Fruit fly (Drosophila melanogaster) whole organism, prepupa: ENCODE measurements around the gene CG14143.

Experiments used
- Blimp-1 ChIP-seq: fragments of 200-800 bp; sonication (Bioruptor generic); optimal IDR thresholded peaks from 3 replicates; lab custom pipeline; 2017; ENCODE audit warnings: missing biosample characterization, missing genetic modification characterization, mild to moderate bottlenecking, moderate library complexity, missing genetic modification reagents
- CG10631 ChIP-seq: fragments of 200-800 bp; sonication (Bioruptor generic); optimal IDR thresholded peaks from 2 replicates; lab custom pipeline; 2016; ENCODE audit warnings: missing biosample characterization, missing genetic modification characterization
- CG10669 ChIP-seq: fragments of 200-800 bp; sonication (Bioruptor generic); optimal IDR thresholded peaks from 3 replicates; lab custom pipeline; 2018; ENCODE audit warnings: missing biosample characterization, mild to moderate bottlenecking, missing genetic modification characterization, moderate library complexity
- CG11294 ChIP-seq: fragments of 200-800 bp; sonication (Bioruptor generic); IDR thresholded peaks from 2 replicates; pipeline ENCODE4 v1.3.6; 2022; ENCODE audit warnings: missing biosample characterization, missing genetic modification characterization
- CG11762 ChIP-seq: fragments of 200-800 bp; sonication (Bioruptor generic); optimal IDR thresholded peaks from 3 replicates; lab custom pipeline; 2016; ENCODE audit warnings: missing biosample characterization, missing genetic modification characterization; ENCODE audit not compliant: insufficient read depth
- CG11902 ChIP-seq: fragments of 200-800 bp; sonication (Bioruptor generic); optimal IDR thresholded peaks from 3 replicates; lab custom pipeline; 2016; ENCODE audit warnings: missing biosample characterization, missing genetic modification characterization
- CG15336 ChIP-seq: fragments of 200-800 bp; sonication (Bioruptor generic); IDR thresholded peaks from 2 replicates; pipeline ENCODE4 v1.3.6; 2022; ENCODE audit warnings: missing biosample characterization, missing genetic modification characterization
- CG1621 ChIP-seq: fragments of 200-800 bp; sonication (Bioruptor generic); optimal IDR thresholded peaks from 3 replicates; lab custom pipeline; 2018; ENCODE audit warnings: missing biosample characterization, mild to moderate bottlenecking, missing genetic modification characterization
- CG16779 ChIP-seq: fragments of 200-800 bp; sonication (Bioruptor generic); optimal IDR thresholded peaks from 3 replicates; lab custom pipeline; 2017; ENCODE audit warnings: missing biosample characterization, mild to moderate bottlenecking, missing genetic modification characterization
- CG3032 ChIP-seq: fragments of 200-800 bp; optimal IDR thresholded peaks from 2 replicates; lab custom pipeline; 2019; ENCODE audit warnings: missing biosample characterization, mild to moderate bottlenecking, missing genetic modification characterization, moderate library complexity
- CG31627 ChIP-seq: fragments of 200-800 bp; sonication (Bioruptor generic); optimal IDR thresholded peaks from 3 replicates; lab custom pipeline; 2016; ENCODE audit warnings: missing biosample characterization, missing genetic modification characterization
- CG34406 ChIP-seq: fragments of 200-800 bp; sonication (Bioruptor generic); optimal IDR thresholded peaks from 3 replicates; lab custom pipeline; 2016; ENCODE audit warnings: missing biosample characterization, missing genetic modification characterization
- CG3919 ChIP-seq: fragments of 200-800 bp; sonication (Bioruptor generic); optimal IDR thresholded peaks from 3 replicates; lab custom pipeline; 2016; ENCODE audit warnings: missing biosample characterization, missing genetic modification characterization
- CG4318 ChIP-seq: fragments of 200-800 bp; sonication (Bioruptor generic); optimal IDR thresholded peaks from 3 replicates; lab custom pipeline; 2017; ENCODE audit warnings: missing biosample characterization, mild to moderate bottlenecking, missing genetic modification characterization
- CG6163 ChIP-seq: fragments of 200-800 bp; sonication (Bioruptor generic); IDR thresholded peaks from 3 replicates; pipeline ENCODE4 v1.3.6; 2022; ENCODE audit warnings: missing biosample characterization, missing genetic modification characterization
- CG6276 ChIP-seq: fragments of 200-800 bp; sonication (Bioruptor generic); optimal IDR thresholded peaks from 2 replicates; lab custom pipeline; 2017; ENCODE audit warnings: missing biosample characterization, mild to moderate bottlenecking, missing genetic modification characterization
- CG6792 ChIP-seq: fragments of 200-800 bp; sonication (Bioruptor generic); optimal IDR thresholded peaks from 3 replicates; lab custom pipeline; 2016; ENCODE audit warnings: missing biosample characterization, missing genetic modification characterization
- CG6808 ChIP-seq: fragments of 200-800 bp; sonication (Bioruptor generic); optimal IDR thresholded peaks from 3 replicates; lab custom pipeline; 2017; ENCODE audit warnings: missing biosample characterization, missing genetic modification characterization, mild to moderate bottlenecking, moderate library complexity, missing genetic modification reagents
- CG6854 ChIP-seq: fragments of 200-800 bp; sonication (Bioruptor generic); optimal IDR thresholded peaks from 2 replicates; lab custom pipeline; 2017; ENCODE audit warnings: missing biosample characterization, mild to moderate bottlenecking, missing genetic modification characterization
- CG7368 ChIP-seq: fragments of 200-800 bp; sonication (Bioruptor generic); optimal IDR thresholded peaks from 3 replicates; lab custom pipeline; 2016; ENCODE audit warnings: missing biosample characterization, missing genetic modification characterization
- CG8119 ChIP-seq: fragments of 200-800 bp; sonication (Bioruptor generic); IDR thresholded peaks from 3 replicates; pipeline ENCODE4 v1.3.6; 2022; ENCODE audit warnings: missing biosample characterization, missing genetic modification characterization
- CG8319 ChIP-seq: fragments of 200-800 bp; sonication (Bioruptor generic); optimal IDR thresholded peaks from 3 replicates; lab custom pipeline; 2016; ENCODE audit warnings: missing biosample characterization, missing genetic modification characterization
- CG8632 ChIP-seq: fragments of 200-800 bp; sonication (Bioruptor generic); optimal IDR thresholded peaks from 3 replicates; lab custom pipeline; 2016; ENCODE audit warnings: missing biosample characterization, missing genetic modification characterization
- CG9139 ChIP-seq: fragments of 200-800 bp; sonication (Bioruptor generic); optimal IDR thresholded peaks from 3 replicates; lab custom pipeline; 2017; ENCODE audit warnings: missing biosample characterization, mild to moderate bottlenecking, missing genetic modification characterization
- Eip75B ChIP-seq: fragments of 200-800 bp; sonication (Bioruptor generic); optimal IDR thresholded peaks from 3 replicates; lab custom pipeline; 2016; ENCODE audit warnings: missing biosample characterization, missing genetic modification characterization
- Eip78C ChIP-seq: fragments of 200-800 bp; sonication (Bioruptor generic); peaks from one replicate; lab custom pipeline; 2016; ENCODE audit warnings: missing biosample characterization, missing genetic modification characterization
- Eip93F ChIP-seq: fragments of 200-800 bp; sonication (Bioruptor generic); optimal IDR thresholded peaks from 2 replicates; lab custom pipeline; 2016; ENCODE audit warnings: missing biosample characterization, mild to moderate bottlenecking, missing genetic modification characterization
- Ets21C ChIP-seq: fragments of 200-800 bp; sonication (Bioruptor generic); optimal IDR thresholded peaks from 3 replicates; lab custom pipeline; 2016; ENCODE audit warnings: missing biosample characterization, missing genetic modification characterization
- Ets96B ChIP-seq: fragments of 200-800 bp; optimal IDR thresholded peaks from 2 replicates; lab custom pipeline; 2019; ENCODE audit warnings: missing biosample characterization, mild to moderate bottlenecking, missing genetic modification characterization, moderate library complexity
- Gug ChIP-seq: fragments of 200-800 bp; sonication (Bioruptor generic); IDR thresholded peaks from 2 replicates; pipeline ENCODE4 v1.3.6; 2022; ENCODE audit warnings: missing biosample characterization, missing genetic modification characterization
- Hr38 ChIP-seq: sonication (Bioruptor generic); optimal IDR thresholded peaks from 2 replicates; lab custom pipeline; 2016; ENCODE audit warnings: missing biosample characterization, missing genetic modification characterization
- Hr4 ChIP-seq: fragments of 200-800 bp; sonication (Bioruptor generic); optimal IDR thresholded peaks from 3 replicates; lab custom pipeline; 2016; ENCODE audit warnings: missing biosample characterization, missing genetic modification characterization
- Lpt ChIP-seq: fragments of 200-800 bp; sonication (Bioruptor generic); optimal IDR thresholded peaks from 3 replicates; lab custom pipeline; 2016; ENCODE audit warnings: missing biosample characterization, missing genetic modification characterization
- Met ChIP-seq: fragments of 200-800 bp; sonication (Bioruptor generic); optimal IDR thresholded peaks from 3 replicates; lab custom pipeline; 2016; ENCODE audit warnings: missing biosample characterization, missing genetic modification characterization
- Smox ChIP-seq: fragments of 200-800 bp; sonication (Bioruptor generic); optimal IDR thresholded peaks from 3 replicates; lab custom pipeline; 2016; ENCODE audit warnings: missing biosample characterization, missing genetic modification characterization
- Sox102F ChIP-seq: fragments of 200-800 bp; sonication (Bioruptor generic); optimal IDR thresholded peaks from 2 replicates; lab custom pipeline; 2016; ENCODE audit warnings: missing biosample characterization, mild to moderate bottlenecking, missing genetic modification characterization
- Sox14 ChIP-seq: fragments of 200-800 bp; sonication (Bioruptor generic); optimal IDR thresholded peaks from 3 replicates; lab custom pipeline; 2016; ENCODE audit warnings: missing biosample characterization, missing genetic modification characterization
- Sox15 ChIP-seq: fragments of 200-800 bp; sonication (Bioruptor generic); optimal IDR thresholded peaks from 3 replicates; lab custom pipeline; 2016; ENCODE audit warnings: missing biosample characterization, missing genetic modification characterization
- achi ChIP-seq: fragments of 200-800 bp; sonication (Bioruptor generic); optimal IDR thresholded peaks from 3 replicates; lab custom pipeline; 2016; ENCODE audit warnings: missing biosample characterization, missing genetic modification characterization
- acj6 ChIP-seq: fragments of 200-800 bp; sonication (Bioruptor generic); optimal IDR thresholded peaks from 3 replicates; lab custom pipeline; 2016; ENCODE audit warnings: missing biosample characterization, missing genetic modification characterization
- cyc ChIP-seq: fragments of 200-800 bp; sonication (Bioruptor generic); optimal IDR thresholded peaks from 3 replicates; lab custom pipeline; 2016; ENCODE audit warnings: missing biosample characterization, missing genetic modification characterization
- dac ChIP-seq: fragments of 200-800 bp; sonication (Bioruptor generic); optimal IDR thresholded peaks from 2 replicates; lab custom pipeline; 2017; ENCODE audit warnings: missing biosample characterization, mild to moderate bottlenecking, missing genetic modification characterization
- eg ChIP-seq: fragments of 200-800 bp; sonication (Bioruptor generic); IDR thresholded peaks from 3 replicates; pipeline ENCODE4 v1.3.6; 2022; ENCODE audit warnings: missing biosample characterization, missing genetic modification characterization
- esn ChIP-seq: fragments of 200-800 bp; sonication (Bioruptor generic); optimal IDR thresholded peaks from 2 replicates; lab custom pipeline; 2016; ENCODE audit warnings: missing biosample characterization, mild to moderate bottlenecking, missing genetic modification characterization, moderate library complexity
- fd59A ChIP-seq: fragments of 200-800 bp; sonication (Bioruptor generic); optimal IDR thresholded peaks from 2 replicates; lab custom pipeline; 2017; ENCODE audit warnings: missing biosample characterization, mild to moderate bottlenecking, missing genetic modification characterization, missing genetic modification reagents
- fkh ChIP-seq: fragments of 200-800 bp; sonication (Bioruptor generic); optimal IDR thresholded peaks from 3 replicates; lab custom pipeline; 2017; ENCODE audit warnings: missing biosample characterization, mild to moderate bottlenecking, missing genetic modification characterization, moderate library complexity
- lz ChIP-seq: fragments of 200-800 bp; sonication (Bioruptor generic); optimal IDR thresholded peaks from 3 replicates; lab custom pipeline; 2016; ENCODE audit warnings: missing biosample characterization, missing genetic modification characterization
- pdm3 ChIP-seq: fragments of 200-800 bp; sonication (Bioruptor generic); optimal IDR thresholded peaks from 3 replicates; lab custom pipeline; 2016; ENCODE audit warnings: missing biosample characterization, missing genetic modification characterization
- spab ChIP-seq: fragments of 200-800 bp; sonication (Bioruptor generic); optimal IDR thresholded peaks from 2 replicates; lab custom pipeline; 2017; ENCODE audit warnings: missing biosample characterization, mild to moderate bottlenecking, missing genetic modification characterization, missing genetic modification reagents
- ss ChIP-seq, 2 experiments: fragments of 200-800 bp; sonication (Bioruptor generic); optimal IDR thresholded peaks; 2 replicates in 1 of 2; 3 replicates in 1 of 2; lab custom pipeline; 2017 to 2018; ENCODE audit warnings: mild to moderate bottlenecking in 2 of 2, missing biosample characterization in 2 of 2, missing genetic modification characterization in 2 of 2, moderate library complexity in 1 of 2
- topi ChIP-seq: fragments of 200-800 bp; sonication (Bioruptor generic); optimal IDR thresholded peaks from 3 replicates; lab custom pipeline; 2016; ENCODE audit warnings: missing biosample characterization, missing genetic modification characterization

CG14143 gene

DNA sequence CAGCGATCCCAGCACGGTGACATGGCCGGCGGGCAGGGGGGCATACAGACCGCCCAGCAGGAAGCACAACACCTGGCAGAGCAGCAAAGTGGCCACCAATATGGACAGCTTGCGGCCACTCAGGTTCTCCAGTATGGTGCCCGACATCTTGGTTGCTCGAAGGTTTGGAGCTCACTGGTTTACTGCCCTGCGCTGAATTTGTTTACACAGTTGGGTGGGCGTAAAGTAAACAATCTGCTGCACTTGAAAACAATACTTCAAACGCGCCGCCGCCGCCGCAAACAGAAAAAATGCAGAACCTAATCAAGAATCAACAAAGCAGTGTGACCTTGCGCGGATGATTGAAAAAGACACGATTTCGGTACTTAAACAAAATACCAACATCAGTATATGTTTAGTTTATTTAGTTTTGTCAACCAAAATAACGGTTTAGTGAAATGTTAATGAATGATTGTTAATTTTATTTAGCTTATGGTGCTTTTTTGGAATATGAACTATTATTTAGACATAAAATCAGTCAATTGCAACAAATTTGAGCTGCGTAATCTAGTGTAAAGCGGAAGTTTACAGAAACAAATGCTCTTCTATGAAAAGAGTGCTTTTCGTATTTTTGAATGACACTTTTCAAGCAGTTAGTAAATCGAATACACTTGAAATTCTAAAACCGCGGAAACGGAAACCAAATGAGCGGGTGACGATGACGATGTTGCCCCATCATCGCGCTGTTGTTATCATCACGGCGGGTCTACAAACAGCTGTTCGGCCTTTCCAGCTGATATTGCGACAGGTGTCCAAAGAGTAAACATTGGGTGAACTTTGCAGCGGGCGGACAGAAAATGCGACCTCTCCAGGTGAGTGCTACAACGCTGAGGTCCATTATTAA is 34.8 kb downstream of the CG14143 start, which contains the start of the genes wls and Adck5:
TSS of gene wls (minus strand) at position 327 of the 883 bp plus-strand sequence.
TSS of gene Adck5 (plus strand) at position 519 of the 883 bp plus-strand sequence.
- no peak for TF ChIP-seq CG8119 (GFP tag; lab: Robert Waterston, UW)
- TF ChIP-seq ss (GFP tag; optimal IDR thresholded peaks at IDR 0.05; lab: Kevin White, UChicago) = no peak
- no peak for TF ChIP-seq Eip93F (GFP tag; lab: Kevin White, UChicago)
- no peak for TF ChIP-seq CG11294 (GFP tag; lab: Robert Waterston, UW)
- TF ChIP-seq CG7368 = peak; percentile 66
- no peak for TF ChIP-seq Gug
- peak; percentile 87 for TF ChIP-seq Eip78C (GFP tag; lab: Kevin White, UChicago)
- no peak for TF ChIP-seq Hr38
- peak; percentile 34 for TF ChIP-seq CG16779 (tag; lab: Kevin White, UChicago)
- peak; percentile 67 for TF ChIP-seq CG34406
- peak; percentile 45 for TF ChIP-seq CG9139 (GFP tag; lab: Kevin White, UChicago)
- 0 out of 2 replicates have a peak, but pooled peaks have one; percentile 19 for TF ChIP-seq CG15336 (GFP tag; lab: Robert Waterston, UW)
- TF ChIP-seq Ets96B (tag; lab: Kevin White, UChicago) = no peak
- TF ChIP-seq CG8319 = peak; percentile 35
- peak; percentile 77 for TF ChIP-seq achi (GFP tag; lab: Kevin White, UChicago)
- no peak for TF ChIP-seq CG4318 (GFP tag; lab: Kevin White, UChicago)
- no peak for TF ChIP-seq Sox15 (GFP tag; lab: Kevin White, UChicago)
- no peak for TF ChIP-seq Met
- no peak for TF ChIP-seq CG6276 (GFP tag; lab: Kevin White, UChicago)
- TF ChIP-seq CG6163 = peak; percentile 71
- no peak for TF ChIP-seq Eip75B (GFP tag; lab: Kevin White, UChicago)
- no peak for TF ChIP-seq fd59A
- TF ChIP-seq CG6792 (GFP tag; lab: Kevin White, UChicago) = peak; percentile 59
- peak; percentile 52 for TF ChIP-seq CG8632 (GFP tag; lab: Kevin White, UChicago)
- TF ChIP-seq Sox14 (GFP tag; lab: Kevin White, UChicago) = no peak
- peak; percentile 84 for TF ChIP-seq fkh (GFP tag; lab: Kevin White, UChicago)
- TF ChIP-seq CG11902 = no peak
- peak; percentile 51 for TF ChIP-seq cyc (GFP tag; lab: Kevin White, UChicago)
- TF ChIP-seq CG6854 = peak; percentile 67
- peak; percentile 70 for TF ChIP-seq eg (GFP tag; lab: Robert Waterston, UW)
- no peak for TF ChIP-seq dac (GFP tag; lab: Kevin White, UChicago)
- peak; percentile 20 for TF ChIP-seq CG3032 (tag; lab: Kevin White, UChicago)
- peak; percentile 75 for TF ChIP-seq CG3919 (GFP tag; lab: Kevin White, UChicago)
- no peak for TF ChIP-seq Lpt (GFP tag; lab: Kevin White, UChicago)
- peak; percentile 69 for TF ChIP-seq lz
- TF ChIP-seq CG10631 (GFP tag; lab: Kevin White, UChicago) = no peak
- TF ChIP-seq Blimp-1 (GFP tag; lab: Kevin White, UChicago) = peak; percentile 62
- TF ChIP-seq CG1621 = peak; percentile 61
- TF ChIP-seq esn (GFP tag; lab: Kevin White, UChicago) = peak; percentile 82
- TF ChIP-seq pdm3 (GFP tag; lab: Kevin White, UChicago) = no peak
- no peak for TF ChIP-seq CG10669 (GFP tag; lab: Kevin White, UChicago)
- TF ChIP-seq Smox (GFP tag; lab: Kevin White, UChicago) = no peak
- TF ChIP-seq CG31627 (GFP tag; lab: Kevin White, UChicago) = peak; percentile 38
- peak; percentile 6 for TF ChIP-seq CG11762
- no peak for TF ChIP-seq Ets21C (GFP tag; lab: Kevin White, UChicago)
- TF ChIP-seq topi (GFP tag; lab: Kevin White, UChicago) = peak; percentile 66
- TF ChIP-seq acj6 = no peak
- TF ChIP-seq CG6808 (GFP tag; lab: Kevin White, UChicago) = peak; percentile 32
- TF ChIP-seq Hr4 = no peak
- TF ChIP-seq spab (GFP tag; lab: Kevin White, UChicago) = no peak
- peak; percentile 70 for TF ChIP-seq Sox102F (GFP tag; lab: Kevin White, UChicago)
